Worm (Caenorhabditis elegans) whole organism, L4 larva: Measurements from ENCODE around the gene W01D2.3.

Experiments
- F44E2.7 ChIP-seq: fragments of 200-800 bp; sonication (Bioruptor generic); IDR thresholded peaks from 2 replicates; pipeline ENCODE4 v2.1.2; 2022; ENCODE audit warnings: missing genetic modification characterization, missing compliant biosample characterization
- F49E8.2 ChIP-seq: sonication (generic microtip); optimal IDR thresholded peaks from 2 replicates; lab custom pipeline; 2016; ENCODE audit warnings: missing compliant biosample characterization, mild to moderate bottlenecking, missing genetic modification characterization, borderline replicate concordance
- Y105C5A.15 ChIP-seq: fragments of 200-800 bp; sonication (Bioruptor generic); IDR thresholded peaks from 2 replicates; pipeline ENCODE4 v1.3.6; 2022; ENCODE audit warnings: missing genetic modification characterization, missing compliant biosample characterization
- ZK337.2 ChIP-seq: fragments of 200-800 bp; sonication (Bioruptor generic); IDR thresholded peaks from 2 replicates; pipeline ENCODE4 v1.3.6; 2022; ENCODE audit warnings: missing genetic modification reagents, missing genetic modification characterization, missing compliant biosample characterization
- dmd-6 ChIP-seq: fragments of 200-800 bp; sonication (Bioruptor generic); IDR thresholded peaks from 2 replicates; pipeline ENCODE4 v1.3.6; 2022; ENCODE audit warnings: missing genetic modification reagents, missing genetic modification characterization, missing compliant biosample characterization
- lsy-2 ChIP-seq, 2 experiments: fragments of 150-350 bp in 1 of 2; sonication (generic microtip) in 1 of 2; optimal IDR thresholded peaks; 2 replicates each; lab custom pipeline; 2014 to 2017; ENCODE audit warnings: missing biosample characterization in 2 of 2, missing genetic modification characterization in 2 of 2
- nhr-237 ChIP-seq: sonication (generic microtip); optimal IDR thresholded peaks from 2 replicates; lab custom pipeline; 2017; ENCODE audit warnings: missing biosample characterization, missing genetic modification characterization
- nhr-77 ChIP-seq: fragments of 150-350 bp; optimal IDR thresholded peaks from 2 replicates; lab custom pipeline; 2014; ENCODE audit warnings: missing biosample characterization, missing genetic modification characterization
- pha-4 ChIP-seq, 2 experiments: fragments of 150-350 bp in 1 of 2; fragments of 200-800 bp in 1 of 2; sonication (Bioruptor generic) in 1 of 2; IDR thresholded peaks in 1 of 2; optimal IDR thresholded peaks in 1 of 2; 2 replicates each; pipeline versions ENCODE4 v1.3.6 to Lab custom; 2014 to 2022; ENCODE audit warnings: missing genetic modification characterization in 2 of 2, missing genetic modification reagents in 2 of 2, missing biosample characterization in 1 of 2, missing compliant biosample characterization in 1 of 2
- unc-62 ChIP-seq, 3 experiments: fragments of 150-350 bp in 1 of 3; sonication (generic microtip); optimal IDR thresholded peaks in 2 of 3; peaks in 1 of 3; 1 replicate in 1 of 3; 2 replicates in 2 of 3; lab custom pipeline; 2014 to 2017; ENCODE audit warnings: missing biosample characterization in 3 of 3, missing genetic modification characterization in 3 of 3, missing genetic modification reagents in 3 of 3, missing genotype in 1 of 3

ce11 chrII:14819258-14819985 lies 15.3 kb upstream of the W01D2.3 start:
- TF ChIP-seq F49E8.2 (no peak), dmd-6 (GFP tag; lab: Robert Waterston, UW) (peak; percentile 55), Y105C5A.15 (no peak), lsy-2 (tag; optimal IDR thresholded peaks at IDR 0.05; lab: Kevin White, UChicago) (peak in 1 of 2 experiments; percentile 1), nhr-77 (tag; lab: Kevin White, UChicago) (peak; percentile 53), pha-4 (GFP tag; IDR thresholded peaks at IDR 0.05; lab: Robert Waterston, UW) (no peak), pha-4 (tag; optimal IDR thresholded peaks at IDR 0.05; lab: Kevin White, UChicago) (no peak), nhr-237 (tag; lab: Kevin White, UChicago) (no peak), ZK337.2 (no peak), unc-62 (GFP tag; optimal IDR thresholded peaks at IDR 0.05 in 1 of 2; lab: Kevin White, UChicago) (no peak), unc-62 (tag; optimal IDR thresholded peaks at IDR 0.05; lab: Kevin White, UChicago) (no peak), F44E2.7 (GFP tag; lab: Robert Waterston, UW) (no peak)
